Fruit fly (Drosophila melanogaster) whole organism, embryonic: ENCODE measurements around the gene CG7386.

ENCODE experiments used
- CG1792 ChIP-seq: fragments of 200-800 bp; sonication (Bioruptor generic); optimal IDR thresholded peaks from 2 replicates; lab custom pipeline; 2016; ENCODE audit warnings: missing biosample characterization, missing genetic modification characterization
- CG32532 ChIP-seq: fragments of 200-800 bp; sonication (Bioruptor generic); IDR thresholded peaks from 2 replicates; pipeline ENCODE4 v1.3.6; 2022; ENCODE audit warnings: missing biosample characterization, missing genetic modification characterization
- CG6791 ChIP-seq: fragments of 200-800 bp; sonication (Bioruptor generic); IDR thresholded peaks from 3 replicates; pipeline ENCODE4 v1.3.6; 2022; ENCODE audit warnings: missing biosample characterization, missing genetic modification characterization; ENCODE audit not compliant: partially characterized antibody
- jing ChIP-seq: fragments of 200-800 bp; sonication (Bioruptor generic); optimal IDR thresholded peaks from 2 replicates; lab custom pipeline; 2018; ENCODE audit warnings: missing biosample characterization, mild to moderate bottlenecking, missing genetic modification characterization
- tin ChIP-seq: fragments of 200-800 bp; sonication (Bioruptor generic); optimal IDR thresholded peaks from 3 replicates; lab custom pipeline; 2016; ENCODE audit warnings: missing biosample characterization, missing genetic modification characterization

dm6 chr3L:6162483-6163128, 26.9 kb upstream of the CG7386 start, which contains the start of gene Prdm13:
- TF ChIP-seq jing (GFP tag; lab: Kevin White, UChicago) (no peak), tin (GFP tag; lab: Kevin White, UChicago) (no peak), CG1792 (GFP tag; lab: Kevin White, UChicago) (no peak), CG6791 (GFP tag; lab: Robert Waterston, UW) (no peak), CG32532 (no peak)
